Fruit fly (Drosophila melanogaster): Measurements from ENCODE around the gene CG15756.

The CG15756 gene

dm6 chrX:13572382-13572781 is 38.2 kb downstream of the CG15756 start (continued):
- no peak for TF ChIP-seq abd-A (tag; optimal IDR thresholded peaks at IDR 0.05)
- TF ChIP-seq Optix (GFP tag; IDR thresholded peaks at IDR 0.05), result no peak
- TF ChIP-seq sqz (GFP tag; optimal IDR thresholded peaks at IDR 0.05), result no peak
- no peak for TF ChIP-seq peb (GFP tag; IDR thresholded peaks at IDR 0.05)
- TF ChIP-seq NK7.1 (GFP tag; optimal IDR thresholded peaks at IDR 0.05), result no peak
- TF ChIP-seq stwl (tag; optimal IDR thresholded peaks at IDR 0.05), result no peak
- no peak for TF ChIP-seq ttk (GFP tag; IDR thresholded peaks at IDR 0.05)
- peak; percentile 53 for TF ChIP-seq dmrt11E (tag; optimal IDR thresholded peaks at IDR 0.05)
- TF ChIP-seq jigr1 (GFP tag; IDR thresholded peaks at IDR 0.05), result no peak
- TF ChIP-seq CG12299 (tag; optimal IDR thresholded peaks at IDR 0.05), result peak; percentile 3
- peak; percentile 51 for TF ChIP-seq CG6654 (GFP tag; optimal IDR thresholded peaks at IDR 0.05)
- no peak for TF ChIP-seq danr (GFP tag; IDR thresholded peaks at IDR 0.05)
- no peak for TF ChIP-seq CG12769 (tag; optimal IDR thresholded peaks at IDR 0.05)
- peak; percentile 53 for TF ChIP-seq CG18599 (GFP tag; optimal IDR thresholded peaks at IDR 0.05)
- no peak for TF ChIP-seq CG6175 (GFP tag; IDR thresholded peaks at IDR 0.05)
- peak; percentile 54 for TF ChIP-seq lmd (GFP tag; IDR thresholded peaks at IDR 0.05)
- TF ChIP-seq sob (GFP tag; IDR thresholded peaks at IDR 0.05), result no peak
- no peak for TF ChIP-seq tup (GFP tag; optimal IDR thresholded peaks at IDR 0.05)
- TF ChIP-seq Dref (GFP tag; IDR thresholded peaks at IDR 0.05), result no peak
- TF ChIP-seq CG2889 (GFP tag; IDR thresholded peaks at IDR 0.05), result 0 out of 3 replicates have a peak, but pooled peaks have one; percentile 9
- TF ChIP-seq CG12659 (GFP tag; optimal IDR thresholded peaks at IDR 0.05), result peak; percentile 18
- peak; percentile 51 for TF ChIP-seq CG17385 (GFP tag; optimal IDR thresholded peaks at IDR 0.05)
- no peak for TF ChIP-seq CG33557 (GFP tag; optimal IDR thresholded peaks at IDR 0.05)
- peak; percentile 62 for TF ChIP-seq Ptx1 (GFP tag; IDR thresholded peaks at IDR 0.05)
- no peak for TF ChIP-seq Rx (GFP tag; IDR thresholded peaks at IDR 0.05)
- TF ChIP-seq CG6813 (GFP tag; optimal IDR thresholded peaks at IDR 0.05), result no peak
- peak; percentile 77 for TF ChIP-seq phol (tag; optimal IDR thresholded peaks at IDR 0.05)
- TF ChIP-seq CG10366 (GFP tag; IDR thresholded peaks at IDR 0.05), result peak; percentile 43
- peak; percentile 56 for TF ChIP-seq D19A (tag; optimal IDR thresholded peaks at IDR 0.05)
- TF ChIP-seq disco-r (GFP tag; optimal IDR thresholded peaks at IDR 0.05), result no peak
- TF ChIP-seq CG14965 (GFP tag; optimal IDR thresholded peaks at IDR 0.05; ENCODE audit: borderline replicate concordance), result no peak
- TF ChIP-seq pros (GFP tag; optimal IDR thresholded peaks at IDR 0.05), result no peak
- TF ChIP-seq odd (GFP tag; optimal IDR thresholded peaks at IDR 0.05), result peak; percentile 1
- peak; percentile 26 for TF ChIP-seq Bdp1 (GFP tag; optimal IDR thresholded peaks at IDR 0.05)
- peak; percentile 56 for TF ChIP-seq row (GFP tag; IDR thresholded peaks at IDR 0.05)
- peak; percentile 35 for TF ChIP-seq wor (GFP tag; IDR thresholded peaks at IDR 0.05)
- TF ChIP-seq hkb (optimal IDR thresholded peaks at IDR 0.05), result no peak
- peak; percentile 41; the same call in 1 of the 2 replicates for TF ChIP-seq hkb (GFP tag; IDR thresholded peaks at IDR 0.05)
- TF ChIP-seq CG34422 (GFP tag; IDR thresholded peaks at IDR 0.05), result no peak
- TF ChIP-seq vvl (GFP tag; IDR thresholded peaks at IDR 0.05), result 0 out of 2 replicates have a peak, but pooled peaks have one; percentile 54
- TF ChIP-seq CG12155 (GFP tag; optimal IDR thresholded peaks at IDR 0.05), result peak; percentile 4
- no peak for TF ChIP-seq Sry-β (GFP tag; optimal IDR thresholded peaks at IDR 0.05)
- TF ChIP-seq fu2 (GFP tag; optimal IDR thresholded peaks at IDR 0.05), result peak; percentile 13
- no peak for TF ChIP-seq CG4854 (GFP tag; optimal IDR thresholded peaks at IDR 0.05)
- TF ChIP-seq inv (GFP tag; IDR thresholded peaks at IDR 0.05; ENCODE audit: partially characterized antibody), result no peak
- TF ChIP-seq Spps (tag; optimal IDR thresholded peaks at IDR 0.05), result peak; percentile 32
- no peak for TF ChIP-seq CG32772 (GFP tag; IDR thresholded peaks at IDR 0.05)
- TF ChIP-seq Dbx (GFP tag; IDR thresholded peaks at IDR 0.05), result peak; percentile 58; the same call in 2 of the 3 replicates
- TF ChIP-seq tx (GFP tag; optimal IDR thresholded peaks at IDR 0.05), result peak; percentile 35
- TF ChIP-seq CG4328 (GFP tag; optimal IDR thresholded peaks at IDR 0.05), result no peak
- no peak for TF ChIP-seq CG34376 (GFP tag; optimal IDR thresholded peaks at IDR 0.05)
- TF ChIP-seq sim (GFP tag; IDR thresholded peaks at IDR 0.05), result no peak
